Fruit fly (Drosophila melanogaster) whole organism, adult: ENCODE results near the gene Tm1.

Source experiments
- CG11617 ChIP-seq: fragments of 200-800 bp; sonication (Bioruptor generic); optimal IDR thresholded peaks from 2 replicates; lab custom pipeline; 2017; ENCODE audit warnings: mild to moderate bottlenecking, missing biosample characterization, missing genetic modification reagents, missing genetic modification characterization
- CG12768 ChIP-seq: fragments of 200-800 bp; sonication (Bioruptor generic); optimal IDR thresholded peaks from 2 replicates; lab custom pipeline; 2017; ENCODE audit warnings: missing biosample characterization, missing genetic modification characterization, mild to moderate bottlenecking, moderate library complexity, missing genetic modification reagents
- CG14711 ChIP-seq: fragments of 200-800 bp; sonication (Bioruptor generic); optimal IDR thresholded peaks from 2 replicates; lab custom pipeline; 2018; ENCODE audit warnings: missing biosample characterization, mild to moderate bottlenecking, missing genetic modification characterization, moderate library complexity
- CG1620 ChIP-seq: fragments of 200-800 bp; sonication (Bioruptor generic); optimal IDR thresholded peaks from 2 replicates; lab custom pipeline; 2016; ENCODE audit warnings: missing biosample characterization, missing genetic modification characterization
- CG33017 ChIP-seq: fragments of 200-800 bp; sonication (Bioruptor generic); optimal IDR thresholded peaks from 2 replicates; lab custom pipeline; 2018; ENCODE audit warnings: missing biosample characterization, mild to moderate bottlenecking, missing genetic modification characterization, moderate library complexity
- CG5204 ChIP-seq: fragments of 200-800 bp; sonication (Bioruptor generic); optimal IDR thresholded peaks from 2 replicates; lab custom pipeline; 2016; ENCODE audit warnings: missing biosample characterization, missing genetic modification characterization
- CG7045 ChIP-seq: fragments of 200-800 bp; sonication (Bioruptor generic); optimal IDR thresholded peaks from 2 replicates; lab custom pipeline; 2017; ENCODE audit warnings: missing biosample characterization, mild to moderate bottlenecking, missing genetic modification characterization
- CG7101 ChIP-seq: fragments of 200-800 bp; sonication (Bioruptor generic); optimal IDR thresholded peaks from 2 replicates; lab custom pipeline; 2018; ENCODE audit warnings: missing biosample characterization, mild to moderate bottlenecking, missing genetic modification characterization, moderate library complexity
- Clk ChIP-seq: fragments of 200-800 bp; sonication (Bioruptor generic); optimal IDR thresholded peaks from 2 replicates; lab custom pipeline; 2017; ENCODE audit warnings: missing biosample characterization, missing genetic modification characterization
- Crg-1 ChIP-seq: fragments of 200-800 bp; sonication (Bioruptor generic); optimal IDR thresholded peaks from 2 replicates; lab custom pipeline; 2016; ENCODE audit warnings: missing biosample characterization, missing genetic modification characterization
- Hr96 ChIP-seq: fragments of 200-800 bp; sonication (Bioruptor generic); optimal IDR thresholded peaks from 2 replicates; lab custom pipeline; 2016; ENCODE audit warnings: missing biosample characterization, missing genetic modification characterization
- Mnt ChIP-seq: fragments of 200-800 bp; sonication (Bioruptor generic); optimal IDR thresholded peaks from 2 replicates; lab custom pipeline; 2016; ENCODE audit warnings: missing biosample characterization, mild to moderate bottlenecking, missing genetic modification characterization
- bab1 ChIP-seq: fragments of 200-800 bp; sonication (Bioruptor generic); optimal IDR thresholded peaks from 3 replicates; lab custom pipeline; 2019; ENCODE audit warnings: missing biosample characterization, mild to moderate bottlenecking, missing genetic modification characterization, moderate library complexity
- cic ChIP-seq: fragments of 200-800 bp; sonication (Bioruptor generic); optimal IDR thresholded peaks from 2 replicates; lab custom pipeline; 2017; ENCODE audit warnings: missing biosample characterization, mild to moderate bottlenecking, missing genetic modification characterization, moderate library complexity
- cnc ChIP-seq, 2 experiments: fragments of >200 bp; optimal IDR thresholded peaks; 2 replicates each; lab custom pipeline; 2017
- kay ChIP-seq: fragments of 200-800 bp; sonication (Bioruptor generic); peaks from one replicate; lab custom pipeline; 2016; ENCODE audit warnings: missing biosample characterization, missing genetic modification characterization, borderline replicate concordance
- ovo ChIP-seq: fragments of 200-800 bp; sonication (Bioruptor generic); optimal IDR thresholded peaks from 2 replicates; lab custom pipeline; 2016; ENCODE audit warnings: missing biosample characterization, missing genetic modification characterization
- pad ChIP-seq: fragments of 200-800 bp; sonication (Bioruptor generic); optimal IDR thresholded peaks from 3 replicates; lab custom pipeline; 2017; ENCODE audit warnings: missing biosample characterization, missing genetic modification characterization, mild to moderate bottlenecking, moderate library complexity, missing genetic modification reagents
- tj ChIP-seq: fragments of 200-800 bp; sonication (Bioruptor generic); optimal IDR thresholded peaks from 3 replicates; lab custom pipeline; 2017; ENCODE audit warnings: missing biosample characterization, mild to moderate bottlenecking, missing genetic modification characterization, moderate library complexity
- toe ChIP-seq: fragments of 200-800 bp; sonication (Bioruptor generic); optimal IDR thresholded peaks from 2 replicates; lab custom pipeline; 2016; ENCODE audit warnings: missing biosample characterization, missing genetic modification characterization

Gene Tm1

DNA sequence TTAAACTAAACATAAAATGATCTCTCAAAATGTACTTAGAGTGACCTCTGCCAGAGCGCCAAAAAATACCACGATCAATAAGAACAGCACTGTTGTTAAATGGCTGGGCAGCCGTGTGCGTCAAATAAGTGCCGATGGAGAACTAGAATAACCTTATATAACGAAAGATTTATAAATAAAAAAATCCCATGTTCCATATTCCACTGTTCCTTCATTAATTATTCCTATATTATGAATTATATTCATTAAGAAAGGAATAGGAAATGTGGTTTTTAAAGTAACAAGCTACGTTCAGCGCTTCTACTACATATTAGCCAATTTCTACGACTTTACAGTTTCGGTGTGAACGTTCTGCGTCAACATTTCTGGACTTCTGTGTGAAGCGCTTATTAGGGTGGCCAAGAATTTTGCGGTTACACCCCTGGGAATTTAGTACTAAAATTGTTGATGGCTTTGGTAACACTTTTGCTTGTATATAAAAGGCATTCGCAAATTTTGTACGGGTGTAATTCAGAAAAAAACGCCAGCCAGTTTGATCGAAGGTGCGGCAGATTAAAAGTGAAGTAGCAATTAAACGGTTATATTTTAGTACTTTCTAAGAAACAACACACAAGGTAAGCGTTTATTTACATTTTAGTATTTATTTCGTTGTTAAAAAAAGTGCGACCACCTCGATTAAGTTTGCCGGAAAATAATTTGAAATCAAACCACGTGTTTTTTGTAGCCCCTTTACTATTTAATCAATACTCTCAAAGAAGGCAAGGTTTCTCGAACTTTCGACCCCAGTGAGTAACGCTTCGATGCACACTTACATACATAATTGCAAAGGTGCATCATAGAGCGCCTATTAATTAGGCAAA lies 35.6 kb upstream of the Tm1 start, which contains the start of the genes tefu and Hsc70-4:
Gene tefu, minus strand, starts transcription at position 51 of the 860 bp plus-strand sequence.
Gene Hsc70-4, plus strand, starts transcription at position 502 of the 860 bp plus-strand sequence.
- TF ChIP-seq CG11617 (GFP tag; lab: Kevin White, UChicago) (peak; percentile 42), pad (peak; percentile 28), kay (GFP tag; lab: Kevin White, UChicago) (no peak), CG7045 (GFP tag; lab: Kevin White, UChicago) (peak; percentile 41), ovo (peak; percentile 35), Clk (GFP tag; lab: Kevin White, UChicago) (peak; percentile 62), CG12768 (GFP tag; lab: Kevin White, UChicago) (no peak), cic (peak; percentile 80), CG14711 (tag; lab: Kevin White, UChicago) (no peak), tj (GFP tag; lab: Kevin White, UChicago) (peak; percentile 52), toe (peak; percentile 83), CG5204 (peak; percentile 82), Hr96 (GFP tag; lab: Kevin White, UChicago) (peak; percentile 51), Mnt (peak; percentile 93), CG7101 (tag; lab: Kevin White, UChicago) (peak; percentile 55), Crg-1 (no peak), CG33017 (peak; percentile 0), CG1620 (GFP tag; lab: Kevin White, UChicago) (peak; percentile 53), cnc (optimal IDR thresholded peaks at IDR 0.05; lab: Kevin White, UChicago) (no peak), bab1 (peak; percentile 69)

DNA sequence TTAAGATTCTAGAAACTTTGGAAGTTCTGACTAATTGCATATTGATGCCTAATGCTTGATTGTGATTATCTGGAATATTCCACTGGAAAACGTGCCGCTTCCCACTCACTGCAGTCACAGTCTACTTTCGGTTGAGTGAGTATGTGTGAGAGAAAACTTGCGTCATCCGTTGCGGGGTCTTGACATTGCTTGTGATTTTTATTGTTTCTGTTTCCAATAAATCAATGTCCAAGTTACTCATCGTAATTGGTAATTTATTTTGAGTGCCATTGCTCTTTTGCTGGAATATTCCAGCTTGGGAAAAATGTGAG lies 35.0 kb upstream of the Tm1 start:
- TF ChIP-seq cnc (optimal IDR thresholded peaks at IDR 0.05; lab: Kevin White, UChicago): no peak
- TF ChIP-seq kay (GFP tag; lab: Kevin White, UChicago): peak; percentile 51

DNA sequence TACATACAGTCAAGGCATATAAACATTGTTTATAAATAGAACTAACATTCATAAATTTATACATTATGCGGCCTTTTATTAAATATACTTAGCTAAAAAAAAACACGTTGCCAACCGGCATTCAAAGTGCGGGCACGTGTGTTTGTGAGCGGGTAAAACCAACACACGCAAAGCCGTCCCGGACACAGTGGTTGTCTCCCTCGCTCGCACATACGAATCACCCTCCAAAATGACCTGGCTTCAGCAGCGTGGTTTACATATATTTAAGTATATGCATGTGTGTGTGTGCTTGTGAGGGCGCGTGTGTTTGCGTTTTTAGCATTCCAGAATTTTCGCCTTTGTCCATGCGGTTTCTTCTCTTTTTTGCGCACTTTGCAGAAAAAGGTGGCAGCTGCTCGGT lies 34.6 kb upstream of the Tm1 start:
- TF ChIP-seq CG5204: peak; percentile 29
- peak; percentile 28 for TF ChIP-seq ovo
- TF ChIP-seq Mnt: peak; percentile 96
- no peak for TF ChIP-seq toe
- TF ChIP-seq CG12768 (GFP tag; lab: Kevin White, UChicago): peak; percentile 48
- TF ChIP-seq Hr96 (GFP tag; lab: Kevin White, UChicago): peak; percentile 38
- TF ChIP-seq cnc (optimal IDR thresholded peaks at IDR 0.05; lab: Kevin White, UChicago): no peak
- peak; percentile 80 for TF ChIP-seq tj (GFP tag; lab: Kevin White, UChicago)

DNA sequence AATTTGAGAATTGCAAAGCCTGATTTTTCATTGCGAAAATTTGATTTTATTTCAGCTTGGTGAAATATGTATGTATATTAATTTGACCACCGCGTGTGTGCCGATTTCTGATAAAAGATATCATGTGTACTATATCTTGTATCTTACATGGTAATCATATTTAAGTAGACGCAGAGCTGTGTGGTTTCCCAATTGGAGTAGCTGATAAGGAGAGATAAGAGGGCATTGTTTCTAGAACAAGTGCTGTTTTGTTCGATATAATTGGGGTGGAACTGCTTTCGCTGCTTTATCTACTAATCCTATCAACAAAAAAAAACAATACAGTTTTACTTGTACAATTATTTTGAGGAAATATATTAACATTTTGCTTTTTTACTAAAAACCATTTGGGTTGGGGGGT lies 31.4 kb upstream of the Tm1 start:
- TF ChIP-seq CG12768 (GFP tag; lab: Kevin White, UChicago): peak; percentile 18
- TF ChIP-seq CG1620 (GFP tag; lab: Kevin White, UChicago): no peak
- no peak for TF ChIP-seq Crg-1
- TF ChIP-seq CG11617 (GFP tag; lab: Kevin White, UChicago): no peak
- peak; percentile 24 for TF ChIP-seq tj (GFP tag; lab: Kevin White, UChicago)
- no peak for TF ChIP-seq pad
- TF ChIP-seq cnc (optimal IDR thresholded peaks at IDR 0.05; lab: Kevin White, UChicago): no peak
- no peak for TF ChIP-seq Hr96 (GFP tag; lab: Kevin White, UChicago)
- TF ChIP-seq cic: no peak
- no peak for TF ChIP-seq Mnt
- TF ChIP-seq ovo: no peak
- TF ChIP-seq CG7101 (tag; lab: Kevin White, UChicago): peak; percentile 18

DNA sequence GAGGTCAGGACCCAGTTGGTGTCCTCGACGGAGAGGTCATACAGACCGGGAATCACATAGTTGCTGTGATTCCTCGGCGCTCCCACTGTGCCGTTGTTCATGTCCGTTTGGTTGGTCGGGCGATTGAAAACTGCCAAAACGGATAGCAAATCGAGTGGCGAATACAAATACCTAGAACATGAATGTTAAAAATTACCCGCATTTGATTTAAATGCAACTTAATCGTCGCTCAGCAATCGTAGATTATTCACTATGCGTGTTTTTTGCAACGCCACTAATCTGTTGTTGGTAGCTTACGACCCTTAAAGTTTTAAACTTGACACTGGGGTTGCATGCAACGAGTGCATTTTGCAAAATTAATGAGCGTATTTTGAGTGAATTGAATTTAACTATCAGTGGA lies 29.0 kb upstream of the Tm1 start, which contains the start of gene Amt:
Gene Amt, minus strand, starts transcription at position 101 of the 400 bp plus-strand sequence.
- TF ChIP-seq CG11617 (GFP tag; lab: Kevin White, UChicago) (no peak), Hr96 (GFP tag; lab: Kevin White, UChicago) (no peak), CG1620 (GFP tag; lab: Kevin White, UChicago) (no peak), CG7101 (tag; lab: Kevin White, UChicago) (no peak), CG12768 (GFP tag; lab: Kevin White, UChicago) (no peak), tj (GFP tag; lab: Kevin White, UChicago) (no peak), Mnt (no peak), pad (no peak), Crg-1 (no peak)

DNA sequence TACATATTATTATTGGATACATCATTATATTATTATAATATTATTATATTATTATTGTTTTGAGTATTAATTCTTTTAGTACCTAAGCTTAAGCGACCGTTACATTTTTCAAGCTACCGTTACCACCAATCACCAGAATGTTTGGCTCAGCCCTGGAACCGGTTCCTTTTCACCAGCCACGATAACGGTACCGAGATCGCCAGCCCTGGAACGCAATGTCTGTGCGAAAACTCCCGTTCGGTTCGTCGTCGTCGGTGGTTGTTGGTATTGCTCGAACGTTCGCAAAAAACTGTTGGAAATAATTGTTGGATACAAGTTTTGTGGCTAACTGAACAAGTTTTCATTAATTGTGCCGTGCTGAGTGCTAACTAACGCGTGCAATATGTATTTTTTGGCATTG lies 28.3 kb upstream of the Tm1 start, which contains the start of gene CG42404:
Gene CG42404, plus strand, starts transcription at position 360 of the 400 bp plus-strand sequence.
- no peak for TF ChIP-seq Mnt
- TF ChIP-seq toe: no peak
- TF ChIP-seq ovo: peak; percentile 39

DNA sequence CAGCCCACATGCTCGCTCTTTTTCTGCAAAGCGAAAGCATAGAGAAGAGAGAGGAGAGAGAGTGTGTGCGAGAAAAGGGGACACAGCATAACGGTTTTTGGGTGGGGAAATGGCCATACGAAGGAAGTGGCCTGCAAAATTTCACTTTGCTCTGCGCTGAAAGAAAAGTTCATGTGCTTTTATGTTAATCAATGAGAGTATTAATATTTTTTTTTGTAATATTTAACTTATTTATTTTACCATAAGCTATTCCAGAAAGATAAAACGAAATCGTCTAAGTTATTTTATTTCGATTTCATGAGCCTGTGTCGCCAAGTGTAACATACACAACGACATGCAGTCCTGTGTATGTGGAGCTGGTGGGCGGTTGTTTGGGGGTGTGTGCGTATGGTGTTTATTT lies 27.6 kb upstream of the Tm1 start:
- no peak for TF ChIP-seq CG1620 (GFP tag; lab: Kevin White, UChicago)
- peak; percentile 63 for TF ChIP-seq CG5204
- TF ChIP-seq Mnt: peak; percentile 21
- TF ChIP-seq CG7101 (tag; lab: Kevin White, UChicago): peak; percentile 69
- peak; percentile 57 for TF ChIP-seq CG7045 (GFP tag; lab: Kevin White, UChicago)
- peak; percentile 39 for TF ChIP-seq Clk (GFP tag; lab: Kevin White, UChicago)
- no peak for TF ChIP-seq toe
- TF ChIP-seq bab1: no peak
- peak; percentile 24 for TF ChIP-seq cic
- peak; percentile 88 for TF ChIP-seq CG33017
- peak; percentile 58 for TF ChIP-seq CG11617 (GFP tag; lab: Kevin White, UChicago)
- TF ChIP-seq tj (GFP tag; lab: Kevin White, UChicago): peak; percentile 19
- TF ChIP-seq CG12768 (GFP tag; lab: Kevin White, UChicago): peak; percentile 51
- TF ChIP-seq pad: peak; percentile 83
- no peak for TF ChIP-seq Hr96 (GFP tag; lab: Kevin White, UChicago)
- no peak for TF ChIP-seq ovo
- TF ChIP-seq CG14711 (tag; lab: Kevin White, UChicago): peak; percentile 47
